Fruit fly (Drosophila melanogaster): ENCODE results near the gene EMC2B.

EMC2B gene

DNA sequence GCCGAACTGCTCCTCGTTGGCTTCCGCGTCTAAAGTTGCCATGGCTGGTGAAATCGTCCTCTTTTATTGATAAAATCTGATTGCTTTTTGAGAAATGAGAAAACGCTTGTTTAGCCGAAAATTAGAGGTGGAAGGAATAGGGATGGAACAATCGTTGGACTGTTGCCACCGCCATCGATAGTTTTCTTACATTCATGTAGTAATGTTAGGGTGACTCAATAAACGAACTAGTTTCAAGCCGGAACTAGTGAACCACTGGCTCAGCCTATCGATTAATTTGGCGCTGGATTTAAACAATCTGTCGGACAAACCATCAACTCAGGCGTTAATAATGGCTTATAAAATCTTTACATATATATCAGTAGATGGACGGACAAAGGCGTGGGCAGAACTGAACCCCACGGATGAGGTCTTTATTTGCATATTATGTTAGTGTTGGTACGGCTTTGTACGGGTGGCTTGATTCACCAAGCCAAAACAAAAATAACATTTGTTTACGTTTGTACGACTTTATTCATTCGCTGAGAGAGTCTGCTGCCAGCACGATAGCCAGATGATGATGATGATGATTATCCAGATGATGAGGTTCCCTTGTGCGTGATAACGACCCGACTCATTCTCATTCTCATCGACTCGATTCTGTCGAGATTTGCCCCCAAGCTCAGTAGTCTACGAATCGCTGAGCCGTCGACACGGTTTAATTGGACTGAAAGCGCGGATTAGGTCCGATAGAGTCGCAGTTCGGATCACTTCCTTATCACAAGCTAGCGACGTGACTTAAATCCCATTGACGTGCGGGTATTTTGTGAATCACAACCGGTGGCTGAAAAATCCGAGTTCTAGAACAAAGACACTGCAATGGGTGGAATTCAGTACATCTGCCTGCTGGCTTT, 10.8 kb upstream of the EMC2B start, which contains the start of the genes Sf3a1 and Irc (continued):
- TF ChIP-seq CG9437 (GFP tag; optimal IDR thresholded peaks at IDR 0.05) (no peak), Nf-YC (tag; optimal IDR thresholded peaks at IDR 0.05) (peak; percentile 22), CG15011 (GFP tag; optimal IDR thresholded peaks at IDR 0.05) (no peak), CG6854 (GFP tag; optimal IDR thresholded peaks at IDR 0.05) (no peak), amos (GFP tag; IDR thresholded peaks at IDR 0.05; ENCODE audit: partially characterized antibody) (peak; percentile 98), Lim3 (GFP tag; IDR thresholded peaks at IDR 0.05) (no peak), CG9817 (tag; optimal IDR thresholded peaks at IDR 0.05) (peak; percentile 8), Spps (tag; optimal IDR thresholded peaks at IDR 0.05) (no peak), Elba2 (GFP tag; optimal IDR thresholded peaks at IDR 0.05) (no peak), CG5180 (GFP tag; optimal IDR thresholded peaks at IDR 0.05) (no peak), CG1603 (tag; optimal IDR thresholded peaks at IDR 0.05) (peak; percentile 81), CG10959 (GFP tag; IDR thresholded peaks at IDR 0.05) (no peak), BEAF-32 (GFP tag; optimal IDR thresholded peaks at IDR 0.05) (peak; percentile 96), CG13424 (tag; optimal IDR thresholded peaks at IDR 0.05) (peak; percentile 6), CG9932 (GFP tag; IDR thresholded peaks at IDR 0.05) (peak; percentile 75), CG7271 (tag; optimal IDR thresholded peaks at IDR 0.05) (no peak), Hr78 (GFP tag; optimal IDR thresholded peaks at IDR 0.05) (peak in 1 of 2 experiments; percentile 20), CG3847 (GFP tag; IDR thresholded peaks at IDR 0.05) (peak; percentile 51; the same call in 1 of the 2 replicates), CG11723 (GFP tag; optimal IDR thresholded peaks at IDR 0.05) (no peak), chn (GFP tag; optimal IDR thresholded peaks at IDR 0.05) (no peak), pita (GFP tag; optimal IDR thresholded peaks at IDR 0.05) (no peak), toy (GFP tag; IDR thresholded peaks at IDR 0.05) (no peak), CG2889 (GFP tag; IDR thresholded peaks at IDR 0.05) (no peak), E2f2 (GFP tag; IDR thresholded peaks at IDR 0.05) (peak; percentile 97), mirr (GFP tag; optimal IDR thresholded peaks at IDR 0.05) (no peak), CG11456 (GFP tag; IDR thresholded peaks at IDR 0.05) (0 out of 3 replicates have a peak, but pooled peaks have one; percentile 17), bcd (GFP tag; optimal IDR thresholded peaks at IDR 0.05) (peak; percentile 1), sima (GFP tag; optimal IDR thresholded peaks at IDR 0.05) (no peak), CG16779 (GFP tag; IDR thresholded peaks at IDR 0.05) (no peak), HmgZ (tag; optimal IDR thresholded peaks at IDR 0.05) (peak; percentile 75), CG11093 (GFP tag; IDR thresholded peaks at IDR 0.05) (no peak), ems (GFP tag; optimal IDR thresholded peaks at IDR 0.05) (peak; percentile 49), ara (GFP tag; IDR thresholded peaks at IDR 0.05) (no peak), jing (GFP tag; optimal IDR thresholded peaks at IDR 0.05) (no peak), CG17829 (tag; optimal IDR thresholded peaks at IDR 0.05) (peak; percentile 43), CG9876 (GFP tag; optimal IDR thresholded peaks at IDR 0.05) (peak; percentile 32), CG13123 (GFP tag; optimal IDR thresholded peaks at IDR 0.05) (no peak), tup (GFP tag; optimal IDR thresholded peaks at IDR 0.05) (no peak), gce (GFP tag; IDR thresholded peaks at IDR 0.05) (no peak), dimm (GFP tag; IDR thresholded peaks at IDR 0.05) (no peak), jigr1 (GFP tag; IDR thresholded peaks at IDR 0.05) (no peak), NK7.1 (GFP tag; optimal IDR thresholded peaks at IDR 0.05) (no peak), run (tag; optimal IDR thresholded peaks at IDR 0.05) (no peak), CG31224 (GFP tag; IDR thresholded peaks at IDR 0.05) (no peak), CG12942 (GFP tag; optimal IDR thresholded peaks at IDR 0.05) (no peak), sqz (GFP tag; optimal IDR thresholded peaks at IDR 0.05) (no peak), Lhr (GFP tag; optimal IDR thresholded peaks at IDR 0.05) (peak; percentile 72), CG11695 (GFP tag; IDR thresholded peaks at IDR 0.05) (no peak), cwo (GFP tag; optimal IDR thresholded peaks at IDR 0.05) (peak; percentile 2)
